Worm (Caenorhabditis elegans): Measurements from ENCODE around the gene fbxa-194.

Gene fbxa-194

ce11 chrV:19730280-19730679 is 48.2 kb downstream of the fbxa-194 start, which contains the start of gene Y116F11A.1:
Gene Y116F11A.1 (plus strand): TSS chrV:19730580.
- no peak for TF ChIP-seq efl-3 (GFP tag; optimal IDR thresholded peaks at IDR 0.05)
- no peak for TF ChIP-seq fkh-10 (GFP tag; optimal IDR thresholded peaks at IDR 0.05)
- TF ChIP-seq fkh-8 (tag; optimal IDR thresholded peaks at IDR 0.05): no peak
- no peak for TF ChIP-seq rnt-1 (tag; optimal IDR thresholded peaks at IDR 0.05)
- no peak for TF ChIP-seq zag-1 (tag; optimal IDR thresholded peaks at IDR 0.05)
- no peak for TF ChIP-seq mab-9 (GFP tag; IDR thresholded peaks at IDR 0.05)
- TF ChIP-seq C34B4.2 (tag; optimal IDR thresholded peaks at IDR 0.05): no peak
- TF ChIP-seq lin-13 (GFP tag; optimal IDR thresholded peaks at IDR 0.05): no peak
- TF ChIP-seq elt-2 (tag; optimal IDR thresholded peaks at IDR 0.05): no peak
- TF ChIP-seq lsy-2 (tag; optimal IDR thresholded peaks at IDR 0.05): no peak

- no peak for TF ChIP-seq ceh-90 (tag; optimal IDR thresholded peaks at IDR 0.05)
- TF ChIP-seq swsn-7 (tag; optimal IDR thresholded peaks at IDR 0.05): no peak
- no peak for TF ChIP-seq C34B4.2 (tag; optimal IDR thresholded peaks at IDR 0.05)
- TF ChIP-seq vab-15 (tag; optimal IDR thresholded peaks at IDR 0.05): no peak
- no peak for TF ChIP-seq nhr-19 (GFP tag; conservative IDR thresholded peaks at IDR 0.05)
- TF ChIP-seq C16A3.4 (tag; optimal IDR thresholded peaks at IDR 0.05): no peak
- no peak for TF ChIP-seq aha-1 (tag; optimal IDR thresholded peaks at IDR 0.05)
- TF ChIP-seq unc-30 (tag; optimal IDR thresholded peaks at IDR 0.05): no peak
- no peak for TF ChIP-seq snu-23 (GFP tag; optimal IDR thresholded peaks at IDR 0.05)
- TF ChIP-seq pqm-1 (tag; optimal IDR thresholded peaks at IDR 0.05): no peak
- no peak for TF ChIP-seq ztf-11 (tag; optimal IDR thresholded peaks at IDR 0.05)
- TF ChIP-seq fkh-10 (GFP tag; optimal IDR thresholded peaks at IDR 0.05): no peak
- no peak for TF ChIP-seq alr-1 (tag; optimal IDR thresholded peaks at IDR 0.05; ENCODE audit: borderline replicate concordance)
- TF ChIP-seq nhr-76 (tag; optimal IDR thresholded peaks at IDR 0.05): no peak
- no peak for TF ChIP-seq ama-1 (optimal IDR thresholded peaks at IDR 0.05)
- TF ChIP-seq efl-3 (GFP tag; optimal IDR thresholded peaks at IDR 0.05): no peak
- no peak for TF ChIP-seq lin-35 (GFP tag; optimal IDR thresholded peaks at IDR 0.05)
- TF ChIP-seq unc-98 (GFP tag; IDR thresholded peaks at IDR 0.05): no peak
- TF ChIP-seq mef-2 (tag; optimal IDR thresholded peaks at IDR 0.05): no peak
- no peak for TF ChIP-seq sptf-1 (tag; optimal IDR thresholded peaks at IDR 0.05)
Observed at ce11 chrV:19728731-19729130, 49.8 kb downstream of the fbxa-194 start, which contains the start of gene Y116F11A.3. Gene Y116F11A.3 (plus strand): TSS chrV:19729031.

ce11 chrV:19727990-19728389 is 50.5 kb downstream of the fbxa-194 start:
- TF ChIP-seq C16A3.4 (tag; optimal IDR thresholded peaks at IDR 0.05): no peak
- TF ChIP-seq fkh-4 (tag; optimal IDR thresholded peaks at IDR 0.05; ENCODE audit: borderline replicate concordance): no peak

Data from whole organism, L1 larva.